Worm (Caenorhabditis elegans) whole organism, L1 larva: ENCODE data around the gene puf-9.
A peak's percentile ranks its signal among the peaks of the same experiment; 100 is the strongest.

Experiments
- C34B4.2 ChIP-seq: sonication (generic microtip); optimal IDR thresholded peaks from 2 replicates; lab custom pipeline; 2017; ENCODE audit warnings: mild to moderate bottlenecking, missing genetic modification characterization, missing compliant biosample characterization
- ama-1 ChIP-seq: fragments of 150-350 bp; optimal IDR thresholded peaks from 2 replicates; lab custom pipeline; 2014
- blmp-1 ChIP-seq: fragments of 150-350 bp; optimal IDR thresholded peaks from 2 replicates; lab custom pipeline; 2014; ENCODE audit warnings: missing biosample characterization, missing genetic modification characterization
- ceh-8 ChIP-seq: fragments of 200-800 bp; sonication (Bioruptor generic); optimal IDR thresholded peaks from 2 replicates; lab custom pipeline; 2018; ENCODE audit warnings: mild to moderate bottlenecking, missing genetic modification characterization, moderate library complexity, missing compliant biosample characterization
- ceh-82 ChIP-seq, 3 experiments: fragments of 150-350 bp in 1 of 3; sonication (generic microtip) in 2 of 3; optimal IDR thresholded peaks; 2 replicates each; lab custom pipeline; 2014 to 2017; ENCODE audit warnings: missing biosample characterization in 3 of 3, missing genetic modification characterization in 3 of 3
- ces-1 ChIP-seq: fragments of 150-350 bp; optimal IDR thresholded peaks from 2 replicates; lab custom pipeline; 2014; ENCODE audit warnings: missing biosample characterization, missing genetic modification reagents, missing genetic modification characterization
- dpl-1 ChIP-seq, 3 experiments: fragments of 150-350 bp in 2 of 3; sonication (generic microtip) in 1 of 3; optimal IDR thresholded peaks; 2 replicates each; lab custom pipeline; 2014 to 2017; ENCODE audit warnings: missing biosample characterization in 3 of 3, missing genetic modification characterization in 3 of 3, missing genetic modification reagents in 3 of 3
- egl-27 ChIP-seq, 2 experiments: fragments of 150-350 bp in 1 of 2; sonication (generic microtip); optimal IDR thresholded peaks; 3 replicates each; lab custom pipeline; 2017 to 2018; ENCODE audit warnings: missing biosample characterization in 2 of 2, missing genetic modification characterization in 2 of 2, missing genetic modification reagents in 2 of 2
- elt-3 ChIP-seq, 6 experiments: fragments of 150-350 bp in 1 of 6; sonication (generic microtip); optimal IDR thresholded peaks; 2 replicates each; lab custom pipeline; 2017 to 2018; ENCODE audit warnings: missing biosample characterization in 6 of 6, missing genetic modification characterization in 6 of 6, inconsistent platforms in 1 of 6
- fkh-10 ChIP-seq: sonication (generic microtip); optimal IDR thresholded peaks from 2 replicates; lab custom pipeline; 2017; ENCODE audit warnings: missing biosample characterization, missing genetic modification reagents, missing genetic modification characterization
- grh-1 ChIP-seq: fragments of 200-800 bp; sonication (Bioruptor generic); IDR thresholded peaks from 2 replicates; pipeline ENCODE4 v1.3.6; 2022; ENCODE audit warnings: missing genetic modification reagents, missing genetic modification characterization, missing compliant biosample characterization
- hpl-2 ChIP-seq: fragments of 150-350 bp; optimal IDR thresholded peaks from 2 replicates; lab custom pipeline; 2014; ENCODE audit warnings: missing biosample characterization, missing genetic modification reagents, missing genetic modification characterization
- irx-1 ChIP-seq: sonication (generic microtip); optimal IDR thresholded peaks from 2 replicates; lab custom pipeline; 2016; ENCODE audit warnings: missing genetic modification characterization, missing compliant biosample characterization
- jun-1 ChIP-seq: fragments of 150-350 bp; optimal IDR thresholded peaks from 2 replicates; lab custom pipeline; 2014; ENCODE audit warnings: missing biosample characterization, missing genetic modification reagents, missing genetic modification characterization
- lin-13 ChIP-seq: fragments of 150-350 bp; optimal IDR thresholded peaks from 2 replicates; lab custom pipeline; 2014; ENCODE audit warnings: missing biosample characterization, missing genetic modification reagents, missing genetic modification characterization
- lin-14 ChIP-seq: fragments of 200-800 bp; sonication (Bioruptor generic); optimal IDR thresholded peaks from 2 replicates; lab custom pipeline; 2018; ENCODE audit warnings: mild to moderate bottlenecking, missing genetic modification characterization, moderate library complexity, missing compliant biosample characterization
- lin-15B ChIP-seq: fragments of 150-350 bp; sonication (generic microtip); optimal IDR thresholded peaks from 3 replicates; lab custom pipeline; 2014; ENCODE audit warnings: missing biosample characterization, missing genetic modification characterization
- lin-35 ChIP-seq, 2 experiments: fragments of 150-350 bp; optimal IDR thresholded peaks; 2 replicates each; lab custom pipeline; 2014; ENCODE audit warnings: missing biosample characterization in 2 of 2, missing genetic modification characterization in 2 of 2, missing genetic modification reagents in 2 of 2
- lir-3 ChIP-seq: sonication (generic microtip); optimal IDR thresholded peaks from 2 replicates; lab custom pipeline; 2016; ENCODE audit warnings: mild to moderate bottlenecking, missing genetic modification characterization, moderate library complexity, missing compliant biosample characterization; ENCODE audit not compliant: poor library complexity
- mab-9 ChIP-seq: fragments of 200-800 bp; sonication (Bioruptor generic); IDR thresholded peaks from 2 replicates; pipeline ENCODE4 v1.3.6; 2022; ENCODE audit warnings: missing genetic modification reagents, missing genetic modification characterization, missing compliant biosample characterization
- nhr-11 ChIP-seq: fragments of 150-350 bp; optimal IDR thresholded peaks from 2 replicates; lab custom pipeline; 2014; ENCODE audit warnings: missing biosample characterization, missing genetic modification characterization
- nhr-20 ChIP-seq: sonication (generic microtip); optimal IDR thresholded peaks from 2 replicates; lab custom pipeline; 2016; ENCODE audit warnings: mild to moderate bottlenecking, missing genetic modification characterization, missing compliant biosample characterization
- nhr-47 ChIP-seq: sonication (generic microtip); optimal IDR thresholded peaks from 2 replicates; lab custom pipeline; 2016; ENCODE audit warnings: mild to moderate bottlenecking, missing genetic modification characterization, moderate library complexity, missing compliant biosample characterization
- nhr-71 ChIP-seq: sonication (generic microtip); optimal IDR thresholded peaks from 2 replicates; lab custom pipeline; 2016; ENCODE audit warnings: mild to moderate bottlenecking, missing genetic modification characterization, moderate library complexity, missing compliant biosample characterization
- nhr-76 ChIP-seq: sonication (generic microtip); optimal IDR thresholded peaks from 2 replicates; lab custom pipeline; 2017; ENCODE audit warnings: missing biosample characterization, missing genetic modification characterization
- nhr-77 ChIP-seq: fragments of 150-350 bp; optimal IDR thresholded peaks from 2 replicates; lab custom pipeline; 2014; ENCODE audit warnings: missing biosample characterization, missing genetic modification characterization
- nhr-85 ChIP-seq: sonication (generic microtip); peaks from one replicate; lab custom pipeline; 2016; ENCODE audit warnings: missing genetic modification characterization, inconsistent platforms, missing compliant biosample characterization
- nhr-90 ChIP-seq: sonication (generic microtip); optimal IDR thresholded peaks from 2 replicates; lab custom pipeline; 2016; ENCODE audit warnings: mild to moderate bottlenecking, missing genetic modification characterization, missing compliant biosample characterization; ENCODE audit not compliant: poor library complexity
- pqm-1 ChIP-seq: sonication (generic microtip); optimal IDR thresholded peaks from 3 replicates; lab custom pipeline; 2017; ENCODE audit warnings: missing biosample characterization, missing genetic modification characterization
- rnt-1 ChIP-seq: sonication (generic microtip); optimal IDR thresholded peaks from 2 replicates; lab custom pipeline; 2016; ENCODE audit warnings: mild to moderate bottlenecking, missing genetic modification characterization, moderate library complexity, missing compliant biosample characterization
- skn-1 ChIP-seq: fragments of 150-350 bp; optimal IDR thresholded peaks from 2 replicates; lab custom pipeline; 2014; ENCODE audit warnings: missing biosample characterization, missing genetic modification characterization
- snu-23 ChIP-seq: sonication (generic microtip); optimal IDR thresholded peaks from 2 replicates; lab custom pipeline; 2016; ENCODE audit warnings: missing genetic modification characterization, missing compliant biosample characterization
- sox-4 ChIP-seq: sonication (generic microtip); optimal IDR thresholded peaks from 2 replicates; lab custom pipeline; 2016; ENCODE audit warnings: missing genetic modification characterization, missing compliant biosample characterization
- sup-37 ChIP-seq: fragments of 200-800 bp; sonication (Bioruptor generic); optimal IDR thresholded peaks from 2 replicates; lab custom pipeline; 2018; ENCODE audit warnings: mild to moderate bottlenecking, missing genetic modification characterization, missing compliant biosample characterization
- tbx-2 ChIP-seq: sonication (generic microtip); optimal IDR thresholded peaks from 2 replicates; lab custom pipeline; 2016; ENCODE audit warnings: missing genetic modification characterization, missing compliant biosample characterization
- tlp-1 ChIP-seq: fragments of 150-350 bp; optimal IDR thresholded peaks from 2 replicates; lab custom pipeline; 2014; ENCODE audit warnings: missing biosample characterization, missing genetic modification characterization
- unc-130 ChIP-seq: fragments of 150-350 bp; optimal IDR thresholded peaks from 2 replicates; lab custom pipeline; 2017; ENCODE audit warnings: missing biosample characterization, missing genetic modification characterization, inconsistent platforms
- unc-30 ChIP-seq: sonication (generic microtip); optimal IDR thresholded peaks from 2 replicates; lab custom pipeline; 2017; ENCODE audit warnings: missing biosample characterization, missing genetic modification characterization
- xbp-1 ChIP-seq: sonication (generic microtip); optimal IDR thresholded peaks from 2 replicates; lab custom pipeline; 2016; ENCODE audit warnings: missing genetic modification characterization, missing compliant biosample characterization
- zag-1 ChIP-seq: fragments of 150-350 bp; optimal IDR thresholded peaks from 2 replicates; lab custom pipeline; 2014; ENCODE audit warnings: missing biosample characterization, missing genetic modification characterization
- ztf-11 ChIP-seq, 2 experiments: sonication (generic microtip); optimal IDR thresholded peaks; 2 replicates each; lab custom pipeline; 2016 to 2017; ENCODE audit warnings: missing genetic modification characterization in 2 of 2, missing biosample characterization in 1 of 2, missing compliant biosample characterization in 1 of 2

The puf-9 gene

DNA sequence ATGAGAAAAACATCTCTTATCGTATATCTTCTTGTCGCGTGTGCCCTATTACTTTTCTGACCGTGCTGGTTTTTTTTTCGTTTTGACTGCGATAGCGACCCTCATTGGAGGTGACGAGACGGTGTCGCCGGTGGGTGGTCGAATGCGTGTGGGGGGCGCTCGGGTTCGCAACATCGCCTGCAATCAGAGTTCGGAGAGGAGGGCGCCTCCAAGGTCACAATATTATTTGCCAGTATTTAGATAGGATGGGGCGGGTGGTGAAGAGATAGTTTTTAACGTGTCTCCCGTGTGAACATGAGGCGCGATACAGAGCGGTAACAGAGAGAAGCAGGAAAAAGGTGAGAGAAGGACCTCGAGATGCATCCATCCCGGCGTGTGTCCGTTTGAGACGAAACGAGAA is 20.5 kb upstream of the puf-9 start:
- TF ChIP-seq lin-35 (GFP tag; optimal IDR thresholded peaks at IDR 0.05; lab: Kevin White, UChicago) (peak in 1 of 2 experiments; percentile 20), xbp-1 (tag; lab: Kevin White, UChicago) (peak; percentile 9), snu-23 (GFP tag; lab: Kevin White, UChicago) (peak; percentile 26), irx-1 (tag; lab: Kevin White, UChicago) (peak; percentile 15), lir-3 (tag; lab: Kevin White, UChicago) (no peak), nhr-85 (tag; lab: Kevin White, UChicago) (peak; percentile 89), nhr-77 (tag; lab: Kevin White, UChicago) (peak; percentile 22), nhr-90 (tag; lab: Kevin White, UChicago) (peak; percentile 55), lin-14 (peak; percentile 88), grh-1 (GFP tag; lab: Robert Waterston, UW) (peak; percentile 30; the same call in 1 of the 2 replicates), ceh-82 (tag; optimal IDR thresholded peaks at IDR 0.05; lab: Kevin White, UChicago) (peak in 1 of 3 experiments; percentile 19), nhr-20 (peak; percentile 53), blmp-1 (tag; lab: Kevin White, UChicago) (peak; percentile 37), egl-27 (tag; optimal IDR thresholded peaks at IDR 0.05; lab: Kevin White, UChicago) (no peak), nhr-76 (tag; lab: Kevin White, UChicago) (no peak), sox-4 (tag; lab: Kevin White, UChicago) (no peak), elt-3 (tag; optimal IDR thresholded peaks at IDR 0.05; lab: Kevin White, UChicago) (peak in 3 of 6 experiments; percentile 5 to 30 (median 12)), nhr-71 (tag; lab: Kevin White, UChicago) (peak; percentile 57), nhr-47 (tag; lab: Kevin White, UChicago) (peak; percentile 8), unc-130 (tag; lab: Kevin White, UChicago) (peak; percentile 26)
- TF ChIP-seq, all 84 proteins: peak for 16

- TF ChIP-seq ama-1 = no peak
- no peak for TF ChIP-seq tbx-2
- TF ChIP-seq ztf-11 (tag; optimal IDR thresholded peaks at IDR 0.05; lab: Kevin White, UChicago) = no peak
- no peak for TF ChIP-seq rnt-1 (tag; lab: Kevin White, UChicago)
- no peak for TF ChIP-seq unc-30
- TF ChIP-seq mab-9 = no peak
- TF ChIP-seq zag-1 (tag; lab: Kevin White, UChicago) = no peak
- TF ChIP-seq dpl-1 (GFP tag; optimal IDR thresholded peaks at IDR 0.05; lab: Kevin White, UChicago) = no peak
- TF ChIP-seq jun-1 (tag; lab: Kevin White, UChicago) = no peak
- TF ChIP-seq egl-27 (tag; optimal IDR thresholded peaks at IDR 0.05; lab: Kevin White, UChicago) = no peak
- no peak for TF ChIP-seq grh-1 (GFP tag; lab: Robert Waterston, UW)
- TF ChIP-seq tlp-1 (tag; lab: Kevin White, UChicago) = no peak
- no peak for TF ChIP-seq C34B4.2
- TF ChIP-seq sup-37 (GFP tag; lab: Kevin White, UChicago) = no peak
- no peak for TF ChIP-seq lin-15B (tag; lab: Kevin White, UChicago)
- TF ChIP-seq pqm-1 = no peak
- TF ChIP-seq, all 84 proteins: peak for 0
These were observed 19.6 kb upstream of the puf-9 start, which contains the start of gene hbl-1 for ce11 chrX:5821842-5822241. TSS of gene hbl-1 (plus strand) at chrX:5822142.

ce11 chrX:5826976-5827375 is 14.4 kb upstream of the puf-9 start:
- no peak for TF ChIP-seq ces-1 (GFP tag; lab: Kevin White, UChicago)
- TF ChIP-seq skn-1 = no peak
- no peak for TF ChIP-seq hpl-2 (GFP tag; lab: Kevin White, UChicago)
- no peak for TF ChIP-seq fkh-10
- no peak for TF ChIP-seq ceh-8 (GFP tag; lab: Kevin White, UChicago)
- TF ChIP-seq lin-13 (GFP tag; lab: Kevin White, UChicago) = no peak
- no peak for TF ChIP-seq mab-9
- no peak for TF ChIP-seq nhr-11 (tag; lab: Kevin White, UChicago)
